Fruit fly (Drosophila melanogaster) whole organism, embryonic: ENCODE data around the gene CG17855.

Source experiments
- CG10321 ChIP-seq: fragments of 200-800 bp; sonication (Bioruptor generic); IDR thresholded peaks from 2 replicates; pipeline ENCODE4 v1.3.6; 2022; ENCODE audit warnings: missing biosample characterization, missing genetic modification characterization
- CG10654 ChIP-seq: fragments of 200-800 bp; sonication (Bioruptor generic); optimal IDR thresholded peaks from 2 replicates; lab custom pipeline; 2016; ENCODE audit warnings: missing biosample characterization, missing genetic modification characterization
- CG11560 ChIP-seq: fragments of 200-800 bp; sonication (Bioruptor generic); IDR thresholded peaks from 3 replicates; pipeline ENCODE4 v1.3.6; 2022; ENCODE audit warnings: missing biosample characterization, missing genetic modification characterization
- CG11696 ChIP-seq: fragments of 200-800 bp; sonication (Bioruptor generic); IDR thresholded peaks from 2 replicates; pipeline ENCODE4 v1.3.6; 2022; ENCODE audit warnings: missing biosample characterization, missing genetic modification characterization
- CG12219 ChIP-seq: fragments of 200-800 bp; sonication (Bioruptor generic); optimal IDR thresholded peaks from 3 replicates; lab custom pipeline; 2018; ENCODE audit warnings: missing biosample characterization, mild to moderate bottlenecking, missing genetic modification characterization
- CG12744 ChIP-seq: fragments of 200-800 bp; sonication (Bioruptor generic); optimal IDR thresholded peaks from 2 replicates; lab custom pipeline; 2016; ENCODE audit warnings: missing biosample characterization, missing genetic modification characterization
- CG13775 ChIP-seq: fragments of 200-800 bp; sonication (Bioruptor generic); optimal IDR thresholded peaks from 3 replicates; lab custom pipeline; 2017; ENCODE audit warnings: missing biosample characterization, mild to moderate bottlenecking, missing genetic modification characterization
- CG14667 ChIP-seq: fragments of 200-800 bp; sonication (Bioruptor generic); IDR thresholded peaks from 2 replicates; pipeline ENCODE4 v1.3.6; 2022; ENCODE audit warnings: missing biosample characterization, missing genetic modification characterization
- CG14860 ChIP-seq: fragments of 200-800 bp; sonication (Bioruptor generic); IDR thresholded peaks from 3 replicates; pipeline ENCODE4 v1.3.6; 2022; ENCODE audit warnings: missing biosample characterization, missing genetic modification characterization; ENCODE audit not compliant: partially characterized antibody
- CG17361 ChIP-seq: fragments of 200-800 bp; sonication (Bioruptor generic); IDR thresholded peaks from 3 replicates; pipeline ENCODE4 v1.3.6; 2022; ENCODE audit warnings: missing biosample characterization, missing genetic modification characterization
- CG17802 ChIP-seq: fragments of 200-800 bp; sonication (Bioruptor generic); optimal IDR thresholded peaks from 2 replicates; lab custom pipeline; 2018; ENCODE audit warnings: missing biosample characterization, mild to moderate bottlenecking, missing genetic modification characterization, moderate library complexity
- CG3163 ChIP-seq: fragments of 200-800 bp; sonication (Bioruptor generic); optimal IDR thresholded peaks from 3 replicates; lab custom pipeline; 2016; ENCODE audit warnings: missing biosample characterization, missing genetic modification characterization
- CG32772 ChIP-seq: fragments of 200-800 bp; sonication (Bioruptor generic); IDR thresholded peaks from 2 replicates; pipeline ENCODE4 v1.3.6; 2022; ENCODE audit warnings: missing biosample characterization, missing genetic modification characterization
- CG3726 ChIP-seq: fragments of 200-800 bp; sonication (Bioruptor generic); IDR thresholded peaks from 3 replicates; pipeline ENCODE4, ENCODE4 v1.3.6; 2022; ENCODE audit warnings: missing biosample characterization, missing genetic modification characterization
- CG3838 ChIP-seq: fragments of 200-800 bp; sonication (Bioruptor generic); optimal IDR thresholded peaks from 3 replicates; lab custom pipeline; 2016; ENCODE audit warnings: missing biosample characterization, missing genetic modification characterization
- CG6765 ChIP-seq: fragments of 200-800 bp; sonication (Bioruptor generic); optimal IDR thresholded peaks from 3 replicates; lab custom pipeline; 2017; ENCODE audit warnings: missing biosample characterization, mild to moderate bottlenecking, missing genetic modification characterization
- CG6791 ChIP-seq: fragments of 200-800 bp; sonication (Bioruptor generic); IDR thresholded peaks from 3 replicates; pipeline ENCODE4 v1.3.6; 2022; ENCODE audit warnings: missing biosample characterization, missing genetic modification characterization; ENCODE audit not compliant: partially characterized antibody
- D ChIP-seq, 2 experiments: fragments of 200-800 bp in 1 of 2; fragments of >200 bp in 1 of 2; sonication (Bioruptor generic) in 1 of 2; optimal IDR thresholded peaks; 2 replicates in 1 of 2; 3 replicates in 1 of 2; lab custom pipeline; 2017; ENCODE audit warnings: mild to moderate bottlenecking in 1 of 2, missing biosample characterization in 1 of 2, missing genetic modification characterization in 1 of 2, missing genetic modification reagents in 1 of 2
- Dek ChIP-seq: fragments of 200-800 bp; sonication (Bioruptor generic); optimal IDR thresholded peaks from 3 replicates; lab custom pipeline; 2019; ENCODE audit warnings: missing biosample characterization, mild to moderate bottlenecking, missing genetic modification characterization, moderate library complexity
- Drgx ChIP-seq: fragments of 200-800 bp; sonication (Bioruptor generic); IDR thresholded peaks from 2 replicates; pipeline ENCODE4 v1.3.6; 2022; ENCODE audit warnings: missing biosample characterization, missing genetic modification characterization
- Elba2 ChIP-seq: fragments of 200-800 bp; sonication (Bioruptor generic); optimal IDR thresholded peaks from 3 replicates; lab custom pipeline; 2016; ENCODE audit warnings: missing biosample characterization, missing genetic modification characterization
- Fer1 ChIP-seq: fragments of 200-800 bp; sonication (Bioruptor generic); optimal IDR thresholded peaks from 2 replicates; lab custom pipeline; 2017; ENCODE audit warnings: missing biosample characterization, mild to moderate bottlenecking, missing genetic modification characterization
- Hr39 ChIP-seq: fragments of >200 bp; optimal IDR thresholded peaks from 2 replicates; lab custom pipeline; 2017
- MTF-1 ChIP-seq: fragments of 200-800 bp; sonication (Bioruptor generic); optimal IDR thresholded peaks from 2 replicates; lab custom pipeline; 2018; ENCODE audit warnings: missing biosample characterization, mild to moderate bottlenecking, missing genetic modification characterization, borderline replicate concordance
- Max ChIP-seq: fragments of 200-800 bp; sonication (Bioruptor generic); optimal IDR thresholded peaks from 2 replicates; lab custom pipeline; 2016; ENCODE audit warnings: missing biosample characterization, mild to moderate bottlenecking, missing genetic modification characterization
- NfI ChIP-seq: fragments of 200-800 bp; sonication (Bioruptor generic); optimal IDR thresholded peaks from 3 replicates; lab custom pipeline; 2018; ENCODE audit warnings: missing biosample characterization, mild to moderate bottlenecking, missing genetic modification characterization, moderate library complexity
- Optix ChIP-seq: fragments of 200-800 bp; sonication (Bioruptor generic); IDR thresholded peaks from 3 replicates; pipeline ENCODE4 v1.3.6; 2022; ENCODE audit warnings: missing biosample characterization, missing genetic modification characterization
- Pdp1 ChIP-seq, 2 experiments: fragments of 200-800 bp; sonication (Bioruptor generic); optimal IDR thresholded peaks; 3 replicates each; lab custom pipeline; 2016; ENCODE audit warnings: missing biosample characterization in 2 of 2, missing genetic modification characterization in 2 of 2, mild to moderate bottlenecking in 1 of 2, moderate library complexity in 1 of 2
- Side ChIP-seq: fragments of 200-800 bp; sonication (Bioruptor generic); optimal IDR thresholded peaks from 2 replicates; lab custom pipeline; 2016; ENCODE audit warnings: missing biosample characterization, missing genetic modification characterization
- Taf1 ChIP-seq: fragments of 200-800 bp; sonication (Bioruptor generic); IDR thresholded peaks from 2 replicates; pipeline ENCODE4 v1.3.6; 2022; ENCODE audit warnings: missing biosample characterization, missing genetic modification characterization
- Trl ChIP-seq, 3 experiments: fragments of >200 bp in 2 of 3; fragments of 200-800 bp in 1 of 3; sonication (Bioruptor generic) in 1 of 3; optimal IDR thresholded peaks; 2 replicates in 1 of 3; 3 replicates in 2 of 3; lab custom pipeline; 2016 to 2017; ENCODE audit warnings: missing biosample characterization in 1 of 3, missing genetic modification characterization in 1 of 3
- amos ChIP-seq: fragments of 200-800 bp; sonication (Bioruptor generic); IDR thresholded peaks from 2 replicates; pipeline ENCODE4 v1.3.6; 2022; ENCODE audit warnings: missing biosample characterization, missing genetic modification characterization; ENCODE audit not compliant: partially characterized antibody
- ato ChIP-seq: fragments of 200-800 bp; sonication (Bioruptor generic); IDR thresholded peaks from 2 replicates; pipeline ENCODE4 v1.3.6; 2022; ENCODE audit warnings: missing biosample characterization, missing genetic modification characterization; ENCODE audit not compliant: partially characterized antibody
- cato ChIP-seq: fragments of 200-800 bp; sonication (Bioruptor generic); optimal IDR thresholded peaks from 2 replicates; lab custom pipeline; 2016; ENCODE audit warnings: missing biosample characterization, missing genetic modification characterization, borderline replicate concordance
- ci ChIP-seq: fragments of 200-800 bp; sonication (Bioruptor generic); IDR thresholded peaks from 3 replicates; pipeline ENCODE4 v1.3.6; 2022; ENCODE audit warnings: missing biosample characterization, missing genetic modification characterization
- fd3F ChIP-seq: fragments of 200-800 bp; sonication (Bioruptor generic); optimal IDR thresholded peaks from 2 replicates; lab custom pipeline; 2018; ENCODE audit warnings: missing biosample characterization, mild to moderate bottlenecking, missing genetic modification characterization, moderate library complexity
- kay ChIP-seq: fragments of 200-800 bp; sonication (Bioruptor generic); optimal IDR thresholded peaks from 2 replicates; lab custom pipeline; 2016; ENCODE audit warnings: missing biosample characterization, missing genetic modification characterization
- klu ChIP-seq: fragments of 200-800 bp; sonication (Bioruptor generic); IDR thresholded peaks from 2 replicates; pipeline ENCODE4 v1.3.6; 2022; ENCODE audit warnings: missing biosample characterization, missing genetic modification characterization
- odd ChIP-seq: fragments of 200-800 bp; sonication (Bioruptor generic); optimal IDR thresholded peaks from 2 replicates; lab custom pipeline; 2017; ENCODE audit warnings: missing biosample characterization, mild to moderate bottlenecking, missing genetic modification characterization
- salm ChIP-seq: fragments of 200-800 bp; sonication (Bioruptor generic); optimal IDR thresholded peaks from 2 replicates; lab custom pipeline; 2018; ENCODE audit warnings: missing biosample characterization, mild to moderate bottlenecking, missing genetic modification characterization
- shn ChIP-seq: fragments of 200-800 bp; sonication (Bioruptor generic); optimal IDR thresholded peaks from 3 replicates; lab custom pipeline; 2016; ENCODE audit warnings: missing biosample characterization, missing genetic modification characterization
- ssp ChIP-seq: fragments of 200-800 bp; sonication (Bioruptor generic); IDR thresholded peaks from 2 replicates; pipeline ENCODE4 v1.3.6; 2022; ENCODE audit warnings: missing biosample characterization, missing genetic modification characterization
- sug ChIP-seq: fragments of 200-800 bp; optimal IDR thresholded peaks from 2 replicates; lab custom pipeline; 2019; ENCODE audit warnings: missing biosample characterization, mild to moderate bottlenecking, missing genetic modification characterization, moderate library complexity
- trh ChIP-seq: fragments of 200-800 bp; sonication (Bioruptor generic); optimal IDR thresholded peaks from 2 replicates; lab custom pipeline; 2016; ENCODE audit warnings: missing biosample characterization, missing genetic modification characterization
- unc-4 ChIP-seq: fragments of 200-800 bp; sonication (Bioruptor generic); IDR thresholded peaks from 2 replicates; pipeline ENCODE4 v1.3.6; 2022; ENCODE audit warnings: missing biosample characterization, missing genetic modification characterization; ENCODE audit not compliant: partially characterized antibody
- wek ChIP-seq: fragments of 200-800 bp; sonication (Bioruptor generic); optimal IDR thresholded peaks from 3 replicates; lab custom pipeline; 2018; ENCODE audit warnings: missing biosample characterization, mild to moderate bottlenecking, missing genetic modification characterization, moderate library complexity
- zfh1 ChIP-seq: fragments of 200-800 bp; sonication (Bioruptor generic); IDR thresholded peaks from 3 replicates; pipeline ENCODE4 v1.3.6; 2022; ENCODE audit warnings: missing biosample characterization, missing genetic modification characterization

Gene CG17855

dm6 chr2L:9569588-9570434, 29.5 kb downstream of the CG17855 start (continued):
- TF ChIP-seq odd (GFP tag; lab: Kevin White, UChicago) (peak; percentile 98), wek (GFP tag; lab: Kevin White, UChicago) (peak; percentile 66), fd3F (GFP tag; lab: Kevin White, UChicago) (peak; percentile 95), CG12219 (GFP tag; lab: Kevin White, UChicago) (peak; percentile 89), cato (GFP tag; lab: Kevin White, UChicago) (peak; percentile 86), D (optimal IDR thresholded peaks at IDR 0.05; lab: Kevin White, UChicago) (no peak), D (GFP tag; optimal IDR thresholded peaks at IDR 0.05; lab: Kevin White, UChicago) (peak; percentile 96), CG12744 (GFP tag; lab: Kevin White, UChicago) (peak; percentile 80), CG11696 (GFP tag; lab: Robert Waterston, UW) (no peak; the same call in none of the 2 replicates), CG32772 (GFP tag; lab: Robert Waterston, UW) (peak; percentile 82), ato (GFP tag; lab: Robert Waterston, UW) (no peak), zfh1 (GFP tag; lab: Robert Waterston, UW) (peak; percentile 89), ssp (GFP tag; lab: Robert Waterston, UW) (peak; percentile 82), Taf1 (peak; percentile 82), Max (GFP tag; lab: Kevin White, UChicago) (peak; percentile 98), klu (peak; percentile 86), CG11560 (peak; percentile 81), CG10321 (GFP tag; lab: Robert Waterston, UW) (no peak; the same call in 1 of the 2 replicates), MTF-1 (GFP tag; lab: Kevin White, UChicago) (peak; percentile 85), CG14860 (GFP tag; lab: Robert Waterston, UW) (no peak; the same call in 2 of the 3 replicates), kay (GFP tag; lab: Kevin White, UChicago) (peak; percentile 93), Hr39 (no peak), shn (GFP tag; lab: Kevin White, UChicago) (peak; percentile 80), CG3838 (peak; percentile 94), Pdp1 (GFP tag; optimal IDR thresholded peaks at IDR 0.05; lab: Kevin White, UChicago) (peak; percentile 77 to 87), CG17361 (GFP tag; lab: Robert Waterston, UW) (peak; percentile 99), Dek (tag; lab: Kevin White, UChicago) (peak; percentile 94), NfI (GFP tag; lab: Kevin White, UChicago) (peak; percentile 96), amos (GFP tag; lab: Robert Waterston, UW) (peak; percentile 31; the same call in 1 of the 2 replicates), Trl (optimal IDR thresholded peaks at IDR 0.05; lab: Kevin White, UChicago) (no peak), Trl (GFP tag; optimal IDR thresholded peaks at IDR 0.05; lab: Kevin White, UChicago) (peak; percentile 81), CG6765 (GFP tag; lab: Kevin White, UChicago) (peak; percentile 96), trh (GFP tag; lab: Kevin White, UChicago) (peak; percentile 87), CG10654 (GFP tag; lab: Kevin White, UChicago) (peak; percentile 90), unc-4 (no peak; the same call in 1 of the 2 replicates), Drgx (GFP tag; lab: Robert Waterston, UW) (peak; percentile 92), CG14667 (GFP tag; lab: Robert Waterston, UW) (peak; percentile 68), ci (GFP tag; lab: Robert Waterston, UW) (peak; percentile 81), CG3163 (GFP tag; lab: Kevin White, UChicago) (peak; percentile 53), CG13775 (GFP tag; lab: Kevin White, UChicago) (peak; percentile 98), salm (tag; lab: Kevin White, UChicago) (peak; percentile 93), Optix (GFP tag; lab: Robert Waterston, UW) (no peak), Side (peak; percentile 79), Elba2 (GFP tag; lab: Kevin White, UChicago) (peak; percentile 80), sug (tag; lab: Kevin White, UChicago) (peak; percentile 94), CG3726 (peak; percentile 87), CG17802 (tag; lab: Kevin White, UChicago) (peak; percentile 62), CG6791 (GFP tag; lab: Robert Waterston, UW) (no peak), Fer1 (GFP tag; lab: Kevin White, UChicago) (peak; percentile 97)
